Fruit fly (Drosophila melanogaster) whole organism, embryonic: ENCODE results near the gene Ufd1.
A peak's percentile ranks its signal among the peaks of the same experiment; 100 is the strongest.

Source experiments
- Awh ChIP-seq: fragments of 200-800 bp; sonication (Bioruptor generic); IDR thresholded peaks from 2 replicates; pipeline ENCODE4, ENCODE4 v1.3.6; 2022; ENCODE audit warnings: missing biosample characterization, missing genetic modification characterization
- BEAF-32 ChIP-seq: fragments of 200-800 bp; sonication (Bioruptor generic); optimal IDR thresholded peaks from 3 replicates; lab custom pipeline; 2017; ENCODE audit warnings: missing biosample characterization, missing genetic modification characterization, mild to moderate bottlenecking, moderate library complexity, missing genetic modification reagents
- CG13123 ChIP-seq: fragments of 200-800 bp; sonication (Bioruptor generic); optimal IDR thresholded peaks from 2 replicates; lab custom pipeline; 2016; ENCODE audit warnings: missing biosample characterization, missing genetic modification characterization
- CG13296 ChIP-seq: fragments of 200-800 bp; sonication (Bioruptor generic); optimal IDR thresholded peaks from 3 replicates; lab custom pipeline; 2018; ENCODE audit warnings: missing biosample characterization, mild to moderate bottlenecking, missing genetic modification characterization
- CG13775 ChIP-seq: fragments of 200-800 bp; sonication (Bioruptor generic); optimal IDR thresholded peaks from 3 replicates; lab custom pipeline; 2017; ENCODE audit warnings: missing biosample characterization, mild to moderate bottlenecking, missing genetic modification characterization
- CG14710 ChIP-seq: fragments of 200-800 bp; sonication (Bioruptor generic); optimal IDR thresholded peaks from 3 replicates; lab custom pipeline; 2019; ENCODE audit warnings: missing biosample characterization, mild to moderate bottlenecking, missing genetic modification characterization, moderate library complexity
- CG15011 ChIP-seq: fragments of 200-800 bp; sonication (Bioruptor generic); optimal IDR thresholded peaks from 3 replicates; lab custom pipeline; 2018; ENCODE audit warnings: missing biosample characterization, mild to moderate bottlenecking, missing genetic modification characterization
- CG17328 ChIP-seq: fragments of 200-800 bp; sonication (Bioruptor generic); IDR thresholded peaks from 2 replicates; pipeline ENCODE4 v1.3.6; 2022; ENCODE audit warnings: missing biosample characterization, missing genetic modification characterization
- CG17829 ChIP-seq: fragments of 200-800 bp; optimal IDR thresholded peaks from 2 replicates; lab custom pipeline; 2019; ENCODE audit warnings: missing biosample characterization, mild to moderate bottlenecking, missing genetic modification characterization, moderate library complexity
- CG2116 ChIP-seq: fragments of 200-800 bp; sonication (Bioruptor generic); optimal IDR thresholded peaks from 3 replicates; lab custom pipeline; 2018; ENCODE audit warnings: missing biosample characterization, mild to moderate bottlenecking, missing genetic modification characterization
- CG2712 ChIP-seq: fragments of 200-800 bp; optimal IDR thresholded peaks from 3 replicates; lab custom pipeline; 2019; ENCODE audit warnings: missing biosample characterization, mild to moderate bottlenecking, missing genetic modification characterization, moderate library complexity
- CG3163 ChIP-seq: fragments of 200-800 bp; sonication (Bioruptor generic); optimal IDR thresholded peaks from 3 replicates; lab custom pipeline; 2016; ENCODE audit warnings: missing biosample characterization, missing genetic modification characterization
- CG34422 ChIP-seq: fragments of 200-800 bp; sonication (Bioruptor generic); IDR thresholded peaks from 3 replicates; pipeline ENCODE4 v1.3.6; 2022; ENCODE audit warnings: missing biosample characterization, missing genetic modification characterization
- CG3838 ChIP-seq: fragments of 200-800 bp; sonication (Bioruptor generic); optimal IDR thresholded peaks from 3 replicates; lab custom pipeline; 2016; ENCODE audit warnings: missing biosample characterization, missing genetic modification characterization
- CG3995 ChIP-seq: fragments of 200-800 bp; sonication (Bioruptor generic); optimal IDR thresholded peaks from 3 replicates; lab custom pipeline; 2016; ENCODE audit warnings: missing biosample characterization, missing genetic modification characterization
- CG43689 ChIP-seq: fragments of 200-800 bp; sonication (Bioruptor generic); IDR thresholded peaks from 2 replicates; pipeline ENCODE4 v1.3.6; 2022; ENCODE audit warnings: missing biosample characterization, missing genetic modification characterization
- CG7963 ChIP-seq: fragments of 200-800 bp; sonication (Bioruptor generic); IDR thresholded peaks from 3 replicates; pipeline ENCODE4 v1.3.6; 2022; ENCODE audit warnings: missing biosample characterization, missing genetic modification characterization; ENCODE audit not compliant: partially characterized antibody
- CG8290 ChIP-seq, 3 experiments: fragments of 200-800 bp; sonication (Bioruptor generic); optimal IDR thresholded peaks; 2 replicates each; lab custom pipeline; 2016 to 2019; ENCODE audit warnings: missing biosample characterization in 3 of 3, missing genetic modification characterization in 3 of 3, mild to moderate bottlenecking in 2 of 3, moderate library complexity in 1 of 3
- CG9437 ChIP-seq: fragments of 200-800 bp; sonication (Bioruptor generic); optimal IDR thresholded peaks from 2 replicates; lab custom pipeline; 2018; ENCODE audit warnings: missing biosample characterization, mild to moderate bottlenecking, missing genetic modification characterization
- CG9876 ChIP-seq: fragments of 200-800 bp; sonication (Bioruptor generic); optimal IDR thresholded peaks from 2 replicates; lab custom pipeline; 2016; ENCODE audit warnings: missing biosample characterization, missing genetic modification characterization
- Camta ChIP-seq: fragments of 200-800 bp; sonication (Bioruptor generic); optimal IDR thresholded peaks from 2 replicates; lab custom pipeline; 2016; ENCODE audit warnings: missing biosample characterization, missing genetic modification characterization
- Chrac-16 ChIP-seq: fragments of 200-800 bp; sonication (Bioruptor generic); optimal IDR thresholded peaks from 3 replicates; lab custom pipeline; 2016; ENCODE audit warnings: missing biosample characterization, missing genetic modification characterization
- Doc3 ChIP-seq: fragments of 200-800 bp; sonication (Bioruptor generic); IDR thresholded peaks from 3 replicates; pipeline ENCODE4 v1.3.6; 2022; ENCODE audit warnings: missing biosample characterization, missing genetic modification characterization; ENCODE audit not compliant: partially characterized antibody
- E2f1 ChIP-seq: fragments of 200-800 bp; sonication (Bioruptor generic); IDR thresholded peaks from 2 replicates; pipeline ENCODE4 v1.3.6; 2022; ENCODE audit warnings: missing biosample characterization, missing genetic modification characterization
- Hr3 ChIP-seq: fragments of 200-800 bp; sonication (Bioruptor generic); optimal IDR thresholded peaks from 3 replicates; lab custom pipeline; 2016; ENCODE audit warnings: missing biosample characterization, missing genetic modification characterization
- MBD-R2 ChIP-seq: fragments of 200-800 bp; sonication (Bioruptor generic); IDR thresholded peaks from 2 replicates; pipeline ENCODE4 v1.3.6; 2022; ENCODE audit warnings: missing biosample characterization, missing genetic modification characterization
- NC2α ChIP-seq: fragments of 200-800 bp; sonication (Bioruptor generic); optimal IDR thresholded peaks from 2 replicates; lab custom pipeline; 2016; ENCODE audit warnings: missing biosample characterization, missing genetic modification characterization
- Nf-YC ChIP-seq: fragments of 200-800 bp; optimal IDR thresholded peaks from 3 replicates; lab custom pipeline; 2019; ENCODE audit warnings: missing biosample characterization, mild to moderate bottlenecking, missing genetic modification characterization, moderate library complexity
- NfI ChIP-seq: fragments of 200-800 bp; sonication (Bioruptor generic); optimal IDR thresholded peaks from 3 replicates; lab custom pipeline; 2018; ENCODE audit warnings: missing biosample characterization, mild to moderate bottlenecking, missing genetic modification characterization, moderate library complexity
- Six4 ChIP-seq: fragments of 200-800 bp; sonication (Bioruptor generic); optimal IDR thresholded peaks from 2 replicates; lab custom pipeline; 2016; ENCODE audit warnings: missing biosample characterization, missing genetic modification characterization
- Sox102F ChIP-seq: fragments of 200-800 bp; sonication (Bioruptor generic); optimal IDR thresholded peaks from 2 replicates; lab custom pipeline; 2018; ENCODE audit warnings: missing biosample characterization, mild to moderate bottlenecking, missing genetic modification characterization, moderate library complexity
- Xrp1 ChIP-seq: fragments of 200-800 bp; sonication (Bioruptor generic); IDR thresholded peaks from 2 replicates; pipeline ENCODE4 v1.3.6; 2022; ENCODE audit warnings: missing biosample characterization, missing genetic modification characterization
- bsh ChIP-seq, 2 experiments: fragments of 200-800 bp; sonication (Bioruptor generic); optimal IDR thresholded peaks; 2 replicates each; lab custom pipeline; 2017 to 2018; ENCODE audit warnings: mild to moderate bottlenecking in 2 of 2, missing biosample characterization in 2 of 2, missing genetic modification characterization in 2 of 2, moderate library complexity in 1 of 2
- danr ChIP-seq: fragments of 200-800 bp; sonication (Bioruptor generic); IDR thresholded peaks from 2 replicates; pipeline ENCODE4 v1.3.6; 2022; ENCODE audit warnings: missing biosample characterization, missing genetic modification characterization
- dmrt11E ChIP-seq: fragments of 200-800 bp; sonication (Bioruptor generic); optimal IDR thresholded peaks from 3 replicates; lab custom pipeline; 2018; ENCODE audit warnings: missing biosample characterization, mild to moderate bottlenecking, missing genetic modification characterization, moderate library complexity
- fd96Cb ChIP-seq: fragments of 200-800 bp; sonication (Bioruptor generic); optimal IDR thresholded peaks from 2 replicates; lab custom pipeline; 2018; ENCODE audit warnings: missing biosample characterization, mild to moderate bottlenecking, missing genetic modification characterization, moderate library complexity
- ftz-f1 ChIP-seq: fragments of 200-800 bp; sonication (Bioruptor generic); optimal IDR thresholded peaks from 2 replicates; lab custom pipeline; 2016; ENCODE audit warnings: missing biosample characterization, missing genetic modification characterization
- gce ChIP-seq: fragments of 200-800 bp; sonication (Bioruptor generic); IDR thresholded peaks from 3 replicates; pipeline ENCODE4 v1.3.6; 2022; ENCODE audit warnings: missing biosample characterization, missing genetic modification characterization
- hb ChIP-seq: fragments of 200-800 bp; sonication (Bioruptor generic); IDR thresholded peaks from 3 replicates; pipeline ENCODE4 v1.3.6; 2022; ENCODE audit warnings: missing biosample characterization, missing genetic modification characterization; ENCODE audit not compliant: partially characterized antibody
- inv ChIP-seq: fragments of 200-800 bp; sonication (Bioruptor generic); IDR thresholded peaks from 2 replicates; pipeline ENCODE4 v1.3.6; 2022; ENCODE audit warnings: missing biosample characterization, missing genetic modification characterization; ENCODE audit not compliant: partially characterized antibody
- pfk ChIP-seq: fragments of 200-800 bp; sonication (Bioruptor generic); optimal IDR thresholded peaks from 2 replicates; lab custom pipeline; 2018; ENCODE audit warnings: missing biosample characterization, mild to moderate bottlenecking, missing genetic modification characterization, moderate library complexity
- pum ChIP-seq: fragments of 200-800 bp; sonication (Bioruptor generic); optimal IDR thresholded peaks from 2 replicates; lab custom pipeline; 2016; ENCODE audit warnings: missing biosample characterization, missing genetic modification characterization
- sim ChIP-seq: fragments of 200-800 bp; sonication (Bioruptor generic); IDR thresholded peaks from 2 replicates; pipeline ENCODE4 v1.3.6; 2022; ENCODE audit warnings: missing biosample characterization, missing genetic modification characterization
- slou ChIP-seq: fragments of 200-800 bp; sonication (Bioruptor generic); optimal IDR thresholded peaks from 3 replicates; lab custom pipeline; 2016; ENCODE audit warnings: missing biosample characterization, missing genetic modification characterization
- twi ChIP-seq: fragments of 200-800 bp; optimal IDR thresholded peaks from 2 replicates; lab custom pipeline; 2019; ENCODE audit warnings: missing biosample characterization, mild to moderate bottlenecking, missing genetic modification characterization, moderate library complexity
- tx ChIP-seq: fragments of 200-800 bp; sonication (Bioruptor generic); optimal IDR thresholded peaks from 2 replicates; lab custom pipeline; 2016; ENCODE audit warnings: missing biosample characterization, missing genetic modification characterization
- wdn ChIP-seq: fragments of 200-800 bp; sonication (Bioruptor generic); IDR thresholded peaks from 2 replicates; pipeline ENCODE4 v1.3.6; 2022; ENCODE audit warnings: missing biosample characterization, missing genetic modification characterization
- wor ChIP-seq: fragments of 200-800 bp; sonication (Bioruptor generic); IDR thresholded peaks from 2 replicates; pipeline ENCODE4 v1.3.6; 2022; ENCODE audit warnings: missing biosample characterization, missing genetic modification characterization
- yki ChIP-seq: fragments of >200 bp; optimal IDR thresholded peaks from 3 replicates; lab custom pipeline; 2018

Ufd1 gene

DNA sequence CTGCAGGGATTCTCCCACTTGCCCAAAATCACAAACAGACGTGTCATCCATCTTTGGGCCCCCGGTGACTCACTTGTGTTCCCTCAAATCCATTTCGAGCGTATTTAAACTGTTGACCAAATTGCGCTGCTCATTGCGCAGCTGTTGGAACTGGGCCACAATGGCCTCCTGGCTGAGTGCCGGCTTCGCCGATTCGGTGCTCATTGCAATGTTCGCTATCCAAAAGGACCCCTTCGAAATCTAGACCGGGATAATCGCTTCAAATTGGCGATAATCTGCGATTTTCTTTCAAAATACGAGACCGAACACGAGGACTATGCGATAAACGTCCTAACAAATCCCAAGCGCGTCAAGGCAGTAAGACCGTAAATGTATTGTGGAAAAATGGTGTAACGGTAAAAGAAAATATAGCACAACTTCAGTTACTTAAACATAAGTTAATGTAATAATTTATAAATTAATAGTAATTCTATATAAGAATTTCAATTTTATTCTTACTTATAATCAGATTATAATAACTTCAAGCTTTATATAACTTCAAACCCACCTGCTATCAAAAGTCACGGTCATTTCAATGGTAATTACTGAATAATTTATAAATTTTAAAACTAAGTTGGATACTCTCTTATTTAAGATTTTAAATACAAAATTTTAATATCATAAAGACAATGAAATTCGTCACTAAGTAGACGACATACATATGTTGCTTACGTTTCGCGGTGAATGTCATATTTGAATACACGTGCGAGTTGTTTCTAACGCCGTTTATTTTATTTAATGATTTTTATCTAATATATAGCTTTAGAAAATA, 48.8 kb downstream of the Ufd1 start, which contains the start of the genes Pfdn2 and Noc1 (continued):
- TF ChIP-seq CG17829 (peak; percentile 55), slou (GFP tag; lab: Kevin White, UChicago) (no peak), tx (GFP tag; lab: Kevin White, UChicago) (no peak), E2f1 (peak; percentile 42; the same call in 1 of the 2 replicates), gce (GFP tag; lab: Robert Waterston, UW) (no peak), wor (no peak), Awh (GFP tag; lab: Robert Waterston, UW) (0 out of 2 replicates have a peak, but pooled peaks have one; percentile 15), CG13123 (no peak), bsh (GFP tag; optimal IDR thresholded peaks at IDR 0.05; lab: Kevin White, UChicago) (peak in 1 of 2 experiments; percentile 62), CG8290 (GFP tag; optimal IDR thresholded peaks at IDR 0.05; lab: Kevin White, UChicago) (peak; percentile 57), CG8290 (tag; optimal IDR thresholded peaks at IDR 0.05; lab: Kevin White, UChicago) (no peak), sim (GFP tag; lab: Robert Waterston, UW) (no peak), hb (GFP tag; lab: Robert Waterston, UW) (no peak), Camta (GFP tag; lab: Kevin White, UChicago) (no peak), danr (GFP tag; lab: Robert Waterston, UW) (0 out of 2 replicates have a peak, but pooled peaks have one; percentile 9), Chrac-16 (GFP tag; lab: Kevin White, UChicago) (peak; percentile 42), CG9876 (GFP tag; lab: Kevin White, UChicago) (no peak), CG13775 (GFP tag; lab: Kevin White, UChicago) (peak; percentile 64), CG3838 (no peak), CG3995 (GFP tag; lab: Kevin White, UChicago) (peak; percentile 60), CG43689 (no peak), CG13296 (GFP tag; lab: Kevin White, UChicago) (no peak), Doc3 (GFP tag; lab: Robert Waterston, UW) (0 out of 3 replicates have a peak, but pooled peaks have one; percentile 35), Sox102F (GFP tag; lab: Kevin White, UChicago) (peak; percentile 76), twi (tag; lab: Kevin White, UChicago) (peak; percentile 82), CG2712 (tag; lab: Kevin White, UChicago) (peak; percentile 78), dmrt11E (tag; lab: Kevin White, UChicago) (peak; percentile 68), CG17328 (peak; percentile 52), BEAF-32 (peak; percentile 16), NfI (GFP tag; lab: Kevin White, UChicago) (peak; percentile 41), CG7963 (GFP tag; lab: Robert Waterston, UW) (no peak), NC2α (GFP tag; lab: Kevin White, UChicago) (no peak), Hr3 (peak; percentile 83), CG15011 (GFP tag; lab: Kevin White, UChicago) (no peak), CG3163 (GFP tag; lab: Kevin White, UChicago) (no peak), ftz-f1 (GFP tag; lab: Kevin White, UChicago) (no peak), wdn (peak; percentile 39; the same call in 1 of the 2 replicates), MBD-R2 (peak; percentile 34; the same call in 1 of the 2 replicates), CG34422 (GFP tag; lab: Robert Waterston, UW) (peak; percentile 35; the same call in 1 of the 3 replicates), yki (lab: Kevin White, UChicago) (no peak), pum (GFP tag; lab: Kevin White, UChicago) (peak; percentile 15), Nf-YC (tag; lab: Kevin White, UChicago) (no peak), CG2116 (GFP tag; lab: Kevin White, UChicago) (peak; percentile 18), CG14710 (tag; lab: Kevin White, UChicago) (peak; percentile 73), CG9437 (GFP tag; lab: Kevin White, UChicago) (peak; percentile 31), pfk (no peak), Xrp1 (peak; percentile 48; the same call in 1 of the 2 replicates), inv (GFP tag; lab: Robert Waterston, UW) (no peak), fd96Cb (tag; lab: Kevin White, UChicago) (peak; percentile 41), Six4 (peak; percentile 47)
